Fruit fly (Drosophila melanogaster): ENCODE measurements around the gene CG32270.

Gene CG32270

dm6 chr3L:3161968-3162367 is 46.8 kb downstream of the CG32270 start, which contains the start of gene rasp:
Gene rasp, plus strand, starts transcription at chr3L:3162180.
- TF ChIP-seq Med (GFP tag) (peak; percentile 44), CG15514 (GFP tag; optimal IDR thresholded peaks at IDR 0.05) (peak; percentile 42), Doc3 (GFP tag; IDR thresholded peaks at IDR 0.05; ENCODE audit: partially characterized antibody) (0 out of 3 replicates have a peak, but pooled peaks have one; percentile 38), zen (tag; optimal IDR thresholded peaks at IDR 0.05) (peak; percentile 10), rib (GFP tag; IDR thresholded peaks at IDR 0.05) (no peak), Sry-δ (GFP tag; optimal IDR thresholded peaks at IDR 0.05) (peak; percentile 79), Dll (GFP tag; IDR thresholded peaks at IDR 0.05; ENCODE audit: partially characterized antibody) (peak; percentile 65; the same call in 3 of the 4 replicates), bbx (GFP tag; IDR thresholded peaks at IDR 0.05; ENCODE audit: partially characterized antibody) (peak; percentile 45; the same call in 1 of the 2 replicates), slp2 (GFP tag; optimal IDR thresholded peaks at IDR 0.05) (no peak), CG13287 (GFP tag; IDR thresholded peaks at IDR 0.05; ENCODE audit: partially characterized antibody) (peak; percentile 49), CG16813 (GFP tag; IDR thresholded peaks at IDR 0.05; ENCODE audit: partially characterized antibody) (0 out of 3 replicates have a peak, but pooled peaks have one; percentile 35), pzg (GFP tag; optimal IDR thresholded peaks at IDR 0.05) (peak; percentile 27), Dref (GFP tag; IDR thresholded peaks at IDR 0.05) (peak; percentile 56), row (GFP tag; IDR thresholded peaks at IDR 0.05) (0 out of 3 replicates have a peak, but pooled peaks have one; percentile 16), Scr (GFP tag; IDR thresholded peaks at IDR 0.05; ENCODE audit: partially characterized antibody) (peak; percentile 63), trem (tag; optimal IDR thresholded peaks at IDR 0.05) (peak; percentile 11), Stat92E (GFP tag; optimal IDR thresholded peaks at IDR 0.05) (peak in 1 of 3 experiments; percentile 8), pita (GFP tag; optimal IDR thresholded peaks at IDR 0.05) (no peak), twi (tag; optimal IDR thresholded peaks at IDR 0.05) (no peak), YL-1 (GFP tag; optimal IDR thresholded peaks at IDR 0.05) (peak; percentile 34), CG1603 (tag; optimal IDR thresholded peaks at IDR 0.05) (peak; percentile 21), CHES-1-like (GFP tag; optimal IDR thresholded peaks at IDR 0.05) (no peak), hbn (GFP tag; IDR thresholded peaks at IDR 0.05; ENCODE audit: partially characterized antibody) (peak; percentile 55), exex (tag; optimal IDR thresholded peaks at IDR 0.05) (no peak), CG16815 (GFP tag; optimal IDR thresholded peaks at IDR 0.05) (no peak), sna (GFP tag; IDR thresholded peaks at IDR 0.05; ENCODE audit: partially characterized antibody) (0 out of 2 replicates have a peak, but pooled peaks have one; percentile 29), Oli (tag; optimal IDR thresholded peaks at IDR 0.05) (no peak), CG2129 (GFP tag; IDR thresholded peaks at IDR 0.05; ENCODE audit: partially characterized antibody) (peak; percentile 47), stwl (tag; optimal IDR thresholded peaks at IDR 0.05) (peak; percentile 33), amos (GFP tag; IDR thresholded peaks at IDR 0.05; ENCODE audit: partially characterized antibody) (peak; percentile 48), BEAF-32 (GFP tag; optimal IDR thresholded peaks at IDR 0.05) (peak; percentile 63), unc-4 (GFP tag; IDR thresholded peaks at IDR 0.05; ENCODE audit: partially characterized antibody) (peak; percentile 45), MBD-R2 (GFP tag; IDR thresholded peaks at IDR 0.05) (peak; percentile 51), MESR4 (GFP tag; optimal IDR thresholded peaks at IDR 0.05) (peak; percentile 48), CG8924 (tag; optimal IDR thresholded peaks at IDR 0.05) (no peak), nerfin-1 (tag; optimal IDR thresholded peaks at IDR 0.05) (peak; percentile 34), ftz-f1 (GFP tag; optimal IDR thresholded peaks at IDR 0.05) (peak; percentile 41)
